Fruit fly (Drosophila melanogaster) whole organism, embryonic: ENCODE measurements around the gene RpS14a.
A peak's percentile ranks its signal among the peaks of the same experiment; 100 is the strongest.

Experiments
- Aef1 ChIP-seq: fragments of 200-800 bp; sonication (Bioruptor generic); IDR thresholded peaks from 3 replicates; pipeline ENCODE4 v1.3.6; 2022; ENCODE audit warnings: missing biosample characterization, missing genetic modification characterization
- B-H1 ChIP-seq: fragments of 200-800 bp; sonication (Bioruptor generic); IDR thresholded peaks from 3 replicates; pipeline ENCODE4 v1.3.6; 2022; ENCODE audit warnings: missing biosample characterization, missing genetic modification characterization
- CG10565 ChIP-seq: fragments of 200-800 bp; sonication (Bioruptor generic); optimal IDR thresholded peaks from 3 replicates; lab custom pipeline; 2016; ENCODE audit warnings: missing biosample characterization, mild to moderate bottlenecking, missing genetic modification characterization
- CG11085 ChIP-seq: fragments of 200-800 bp; sonication (Bioruptor generic); IDR thresholded peaks from 2 replicates; pipeline ENCODE4 v1.3.6; 2022; ENCODE audit warnings: missing biosample characterization, missing genetic modification characterization
- CG13624 ChIP-seq: fragments of 200-800 bp; sonication (Bioruptor generic); optimal IDR thresholded peaks from 2 replicates; lab custom pipeline; 2016; ENCODE audit warnings: missing biosample characterization, missing genetic modification characterization
- CG15269 ChIP-seq: fragments of 200-800 bp; sonication (Bioruptor generic); optimal IDR thresholded peaks from 2 replicates; lab custom pipeline; 2018; ENCODE audit warnings: missing biosample characterization, mild to moderate bottlenecking, missing genetic modification characterization, moderate library complexity
- CG1603 ChIP-seq: fragments of 200-800 bp; sonication (Bioruptor generic); optimal IDR thresholded peaks from 2 replicates; lab custom pipeline; 2019; ENCODE audit warnings: missing biosample characterization, mild to moderate bottlenecking, missing genetic modification characterization, moderate library complexity
- CG17802 ChIP-seq: fragments of 200-800 bp; sonication (Bioruptor generic); optimal IDR thresholded peaks from 2 replicates; lab custom pipeline; 2018; ENCODE audit warnings: missing biosample characterization, mild to moderate bottlenecking, missing genetic modification characterization, moderate library complexity
- CG2116 ChIP-seq: fragments of 200-800 bp; sonication (Bioruptor generic); optimal IDR thresholded peaks from 3 replicates; lab custom pipeline; 2018; ENCODE audit warnings: missing biosample characterization, mild to moderate bottlenecking, missing genetic modification characterization
- CG2875 ChIP-seq: fragments of 200-800 bp; sonication (Bioruptor generic); optimal IDR thresholded peaks from 2 replicates; lab custom pipeline; 2017; ENCODE audit warnings: missing biosample characterization, mild to moderate bottlenecking, missing genetic modification characterization, missing genetic modification reagents
- CG31224 ChIP-seq: fragments of 200-800 bp; sonication (Bioruptor generic); IDR thresholded peaks from 2 replicates; pipeline ENCODE4 v1.3.6; 2022; ENCODE audit warnings: missing biosample characterization, missing genetic modification characterization
- CG5953 ChIP-seq: fragments of 200-800 bp; sonication (Bioruptor generic); IDR thresholded peaks from 2 replicates; pipeline ENCODE4 v1.3.6; 2022; ENCODE audit warnings: missing biosample characterization, missing genetic modification characterization
- CG6654 ChIP-seq: fragments of 200-800 bp; sonication (Bioruptor generic); optimal IDR thresholded peaks from 2 replicates; lab custom pipeline; 2017; ENCODE audit warnings: missing biosample characterization, mild to moderate bottlenecking, missing genetic modification characterization
- CG8765 ChIP-seq: fragments of 200-800 bp; sonication (Bioruptor generic); IDR thresholded peaks from 2 replicates; pipeline ENCODE4 v1.3.6; 2022; ENCODE audit warnings: missing biosample characterization, missing genetic modification characterization
- CG9932 ChIP-seq: fragments of 200-800 bp; sonication (Bioruptor generic); IDR thresholded peaks from 2 replicates; pipeline ENCODE4 v1.3.6; 2022; ENCODE audit warnings: missing biosample characterization, missing genetic modification characterization
- CrebB ChIP-seq: fragments of 200-800 bp; sonication (Bioruptor generic); optimal IDR thresholded peaks from 3 replicates; lab custom pipeline; 2018; ENCODE audit warnings: missing biosample characterization, mild to moderate bottlenecking, missing genetic modification characterization
- Dbx ChIP-seq: fragments of 200-800 bp; sonication (Bioruptor generic); IDR thresholded peaks from 3 replicates; pipeline ENCODE4 v1.3.6; 2022; ENCODE audit warnings: missing biosample characterization, missing genetic modification characterization
- HmgZ ChIP-seq: fragments of 200-800 bp; sonication (Bioruptor generic); optimal IDR thresholded peaks from 2 replicates; lab custom pipeline; 2018; ENCODE audit warnings: missing biosample characterization, mild to moderate bottlenecking, missing genetic modification characterization
- MESR4 ChIP-seq: fragments of 200-800 bp; sonication (Bioruptor generic); optimal IDR thresholded peaks from 2 replicates; lab custom pipeline; 2018; ENCODE audit warnings: missing biosample characterization, mild to moderate bottlenecking, missing genetic modification characterization, moderate library complexity
- Max ChIP-seq: fragments of 200-800 bp; sonication (Bioruptor generic); optimal IDR thresholded peaks from 2 replicates; lab custom pipeline; 2016; ENCODE audit warnings: missing biosample characterization, mild to moderate bottlenecking, missing genetic modification characterization
- NC2β ChIP-seq: fragments of 200-800 bp; sonication (Bioruptor generic); optimal IDR thresholded peaks from 2 replicates; lab custom pipeline; 2016; ENCODE audit warnings: missing biosample characterization, missing genetic modification characterization
- Pdp1 ChIP-seq, 2 experiments: fragments of 200-800 bp; sonication (Bioruptor generic); optimal IDR thresholded peaks; 3 replicates each; lab custom pipeline; 2016; ENCODE audit warnings: missing biosample characterization in 2 of 2, missing genetic modification characterization in 2 of 2, mild to moderate bottlenecking in 1 of 2, moderate library complexity in 1 of 2
- Ravus ChIP-seq: fragments of 200-800 bp; sonication (Bioruptor generic); IDR thresholded peaks from 2 replicates; pipeline ENCODE4 v1.3.6; 2022; ENCODE audit warnings: missing biosample characterization, missing genetic modification characterization
- Sry-δ ChIP-seq: fragments of 200-800 bp; sonication (Bioruptor generic); optimal IDR thresholded peaks from 2 replicates; lab custom pipeline; 2016; ENCODE audit warnings: missing biosample characterization, missing genetic modification characterization
- Ssrp ChIP-seq: fragments of 200-800 bp; sonication (Bioruptor generic); optimal IDR thresholded peaks from 2 replicates; lab custom pipeline; 2018; ENCODE audit warnings: missing biosample characterization, mild to moderate bottlenecking, missing genetic modification characterization, moderate library complexity
- TFAM ChIP-seq: fragments of 200-800 bp; sonication (Bioruptor generic); optimal IDR thresholded peaks from 2 replicates; lab custom pipeline; 2017; ENCODE audit warnings: missing biosample characterization, missing genetic modification characterization, inconsistent platforms
- Vsx1 ChIP-seq: fragments of 200-800 bp; sonication (Bioruptor generic); optimal IDR thresholded peaks from 2 replicates; lab custom pipeline; 2017; ENCODE audit warnings: missing biosample characterization, mild to moderate bottlenecking, missing genetic modification characterization, missing genetic modification reagents
- ap ChIP-seq: fragments of 200-800 bp; sonication (Bioruptor generic); IDR thresholded peaks from 2 replicates; pipeline ENCODE4 v1.3.6; 2022; ENCODE audit warnings: missing biosample characterization, missing genetic modification characterization
- bab2 ChIP-seq: fragments of 200-800 bp; sonication (Bioruptor generic); optimal IDR thresholded peaks from 2 replicates; lab custom pipeline; 2016; ENCODE audit warnings: missing biosample characterization, missing genetic modification characterization
- corto ChIP-seq: fragments of 200-800 bp; sonication (Bioruptor generic); optimal IDR thresholded peaks from 2 replicates; lab custom pipeline; 2016; ENCODE audit warnings: missing biosample characterization, mild to moderate bottlenecking, missing genetic modification characterization, moderate library complexity
- crp ChIP-seq, 2 experiments: fragments of 200-800 bp; sonication (Bioruptor generic); optimal IDR thresholded peaks; 2 replicates in 1 of 2; 3 replicates in 1 of 2; lab custom pipeline; 2017; ENCODE audit warnings: missing biosample characterization in 2 of 2, missing genetic modification characterization in 2 of 2, mild to moderate bottlenecking in 1 of 2, moderate library complexity in 1 of 2
- dmrt99B ChIP-seq: fragments of 200-800 bp; sonication (Bioruptor generic); optimal IDR thresholded peaks from 2 replicates; lab custom pipeline; 2018; ENCODE audit warnings: missing biosample characterization, mild to moderate bottlenecking, missing genetic modification characterization, moderate library complexity
- emc ChIP-seq: fragments of 200-800 bp; sonication (Bioruptor generic); optimal IDR thresholded peaks from 2 replicates; lab custom pipeline; 2016; ENCODE audit warnings: missing biosample characterization, missing genetic modification characterization
- eyg ChIP-seq: fragments of 200-800 bp; sonication (Bioruptor generic); optimal IDR thresholded peaks from 3 replicates; lab custom pipeline; 2016; ENCODE audit warnings: missing biosample characterization, missing genetic modification characterization
- gem ChIP-seq: fragments of 200-800 bp; sonication (Bioruptor generic); optimal IDR thresholded peaks from 2 replicates; lab custom pipeline; 2019; ENCODE audit warnings: missing biosample characterization, mild to moderate bottlenecking, missing genetic modification characterization, moderate library complexity
- hbn ChIP-seq: fragments of 200-800 bp; sonication (Bioruptor generic); IDR thresholded peaks from 2 replicates; pipeline ENCODE4 v1.3.6; 2022; ENCODE audit warnings: missing biosample characterization, missing genetic modification characterization; ENCODE audit not compliant: partially characterized antibody
- jumu ChIP-seq: fragments of 200-800 bp; sonication (Bioruptor generic); optimal IDR thresholded peaks from 3 replicates; lab custom pipeline; 2016; ENCODE audit warnings: missing biosample characterization, missing genetic modification characterization
- lab ChIP-seq: fragments of 200-800 bp; sonication (Bioruptor generic); optimal IDR thresholded peaks from 3 replicates; lab custom pipeline; 2017; ENCODE audit warnings: missing biosample characterization, missing genetic modification characterization, mild to moderate bottlenecking, moderate library complexity, missing genetic modification reagents
- phol ChIP-seq: fragments of 200-800 bp; sonication (Bioruptor generic); optimal IDR thresholded peaks from 3 replicates; lab custom pipeline; 2018; ENCODE audit warnings: missing biosample characterization, mild to moderate bottlenecking, missing genetic modification characterization, moderate library complexity
- row ChIP-seq: fragments of 200-800 bp; sonication (Bioruptor generic); IDR thresholded peaks from 3 replicates; pipeline ENCODE4 v1.3.6; 2022; ENCODE audit warnings: missing biosample characterization, missing genetic modification characterization
- sc ChIP-seq, 3 experiments: fragments of >200 bp in 2 of 3; fragments of 200-800 bp in 1 of 3; sonication (Bioruptor generic) in 1 of 3; optimal IDR thresholded peaks; 2 replicates in 2 of 3; 3 replicates in 1 of 3; lab custom pipeline; 2017; ENCODE audit warnings: mild to moderate bottlenecking in 1 of 3, missing biosample characterization in 1 of 3, missing genetic modification characterization in 1 of 3, missing genetic modification reagents in 1 of 3
- sens-2 ChIP-seq: fragments of 200-800 bp; sonication (Bioruptor generic); IDR thresholded peaks from 2 replicates; pipeline ENCODE4 v1.3.6; 2022; ENCODE audit warnings: missing biosample characterization, missing genetic modification characterization
- seq ChIP-seq: fragments of 200-800 bp; sonication (Bioruptor generic); IDR thresholded peaks from 2 replicates; pipeline ENCODE4 v1.3.6; 2022; ENCODE audit warnings: missing biosample characterization, missing genetic modification characterization
- stwl ChIP-seq: fragments of 200-800 bp; sonication (Bioruptor generic); optimal IDR thresholded peaks from 3 replicates; lab custom pipeline; 2018; ENCODE audit warnings: missing biosample characterization, mild to moderate bottlenecking, missing genetic modification characterization, moderate library complexity
- sug ChIP-seq: fragments of 200-800 bp; optimal IDR thresholded peaks from 2 replicates; lab custom pipeline; 2019; ENCODE audit warnings: missing biosample characterization, mild to moderate bottlenecking, missing genetic modification characterization, moderate library complexity
- trem ChIP-seq: fragments of 200-800 bp; optimal IDR thresholded peaks from 3 replicates; lab custom pipeline; 2019; ENCODE audit warnings: missing biosample characterization, mild to moderate bottlenecking, missing genetic modification characterization, moderate library complexity
- unpg ChIP-seq: fragments of 200-800 bp; sonication (Bioruptor generic); optimal IDR thresholded peaks from 3 replicates; lab custom pipeline; 2018; ENCODE audit warnings: missing biosample characterization, mild to moderate bottlenecking, missing genetic modification characterization, moderate library complexity
- vfl ChIP-seq: fragments of 200-800 bp; sonication (Bioruptor generic); optimal IDR thresholded peaks from 2 replicates; lab custom pipeline; 2016; ENCODE audit warnings: missing biosample characterization, missing genetic modification characterization
- z ChIP-seq: fragments of 200-800 bp; sonication (Bioruptor generic); IDR thresholded peaks from 3 replicates; pipeline ENCODE4 v1.3.6; 2022; ENCODE audit warnings: missing biosample characterization, missing genetic modification characterization

RpS14a gene

dm6 chrX:7920081-7920688, 13.4 kb upstream of the RpS14a start, which contains the start of the genes hdm and Ykt6 (continued):
- TF ChIP-seq eyg (GFP tag; lab: Kevin White, UChicago) (peak; percentile 61), bab2 (GFP tag; lab: Kevin White, UChicago) (peak; percentile 85), ap (GFP tag; lab: Robert Waterston, UW) (peak; percentile 75), HmgZ (tag; lab: Kevin White, UChicago) (peak; percentile 90), Sry-δ (peak; percentile 98), Ssrp (peak; percentile 53), lab (GFP tag; lab: Kevin White, UChicago) (no peak), CG6654 (no peak), CG10565 (GFP tag; lab: Kevin White, UChicago) (no peak), Aef1 (GFP tag; lab: Robert Waterston, UW) (peak; percentile 72; the same call in 2 of the 3 replicates), sc (optimal IDR thresholded peaks at IDR 0.05; lab: Kevin White, UChicago) (no peak), sc (GFP tag; optimal IDR thresholded peaks at IDR 0.05; lab: Kevin White, UChicago) (no peak), phol (tag; lab: Kevin White, UChicago) (peak; percentile 77), jumu (GFP tag; lab: Kevin White, UChicago) (peak; percentile 86), CG2116 (GFP tag; lab: Kevin White, UChicago) (peak; percentile 88), trem (peak; percentile 81), corto (GFP tag; lab: Kevin White, UChicago) (peak; percentile 3), row (peak; percentile 85), CG11085 (GFP tag; lab: Robert Waterston, UW) (peak; percentile 68), CrebB (tag; lab: Kevin White, UChicago) (peak; percentile 59), B-H1 (GFP tag; lab: Robert Waterston, UW) (peak; percentile 44; the same call in 2 of the 3 replicates), CG8765 (GFP tag; lab: Robert Waterston, UW) (peak; percentile 80), Vsx1 (GFP tag; lab: Kevin White, UChicago) (no peak), stwl (tag; lab: Kevin White, UChicago) (peak; percentile 42), hbn (GFP tag; lab: Robert Waterston, UW) (peak; percentile 96), sens-2 (peak; percentile 81), CG2875 (GFP tag; lab: Kevin White, UChicago) (peak; percentile 55), NC2β (GFP tag; lab: Kevin White, UChicago) (peak; percentile 81), gem (tag; lab: Kevin White, UChicago) (peak; percentile 83), TFAM (GFP tag; lab: Kevin White, UChicago) (no peak), Ravus (GFP tag; lab: Robert Waterston, UW) (no peak), CG31224 (GFP tag; lab: Robert Waterston, UW) (peak; percentile 66), CG15269 (tag; lab: Kevin White, UChicago) (no peak), emc (peak; percentile 50), vfl (peak; percentile 37), Pdp1 (GFP tag; optimal IDR thresholded peaks at IDR 0.05; lab: Kevin White, UChicago) (peak; percentile 78 to 80), CG17802 (peak; percentile 17), dmrt99B (tag; lab: Kevin White, UChicago) (no peak), crp (GFP tag; optimal IDR thresholded peaks at IDR 0.05; lab: Kevin White, UChicago) (peak in 1 of 2 experiments; percentile 58), CG5953 (GFP tag; lab: Robert Waterston, UW) (peak; percentile 62), CG1603 (tag; lab: Kevin White, UChicago) (peak; percentile 91), seq (GFP tag; lab: Robert Waterston, UW) (peak; percentile 68), sug (tag; lab: Kevin White, UChicago) (peak; percentile 72), unpg (GFP tag; lab: Kevin White, UChicago) (no peak), MESR4 (GFP tag; lab: Kevin White, UChicago) (peak; percentile 94), Dbx (GFP tag; lab: Robert Waterston, UW) (peak; percentile 87), z (GFP tag; lab: Robert Waterston, UW) (no peak), Max (GFP tag; lab: Kevin White, UChicago) (peak; percentile 56), CG9932 (GFP tag; lab: Robert Waterston, UW) (peak; percentile 90), CG13624 (GFP tag; lab: Kevin White, UChicago) (peak; percentile 84)
